Worm (Caenorhabditis elegans): ENCODE data around the gene K07F5.17.

The K07F5.17 gene

DNA sequence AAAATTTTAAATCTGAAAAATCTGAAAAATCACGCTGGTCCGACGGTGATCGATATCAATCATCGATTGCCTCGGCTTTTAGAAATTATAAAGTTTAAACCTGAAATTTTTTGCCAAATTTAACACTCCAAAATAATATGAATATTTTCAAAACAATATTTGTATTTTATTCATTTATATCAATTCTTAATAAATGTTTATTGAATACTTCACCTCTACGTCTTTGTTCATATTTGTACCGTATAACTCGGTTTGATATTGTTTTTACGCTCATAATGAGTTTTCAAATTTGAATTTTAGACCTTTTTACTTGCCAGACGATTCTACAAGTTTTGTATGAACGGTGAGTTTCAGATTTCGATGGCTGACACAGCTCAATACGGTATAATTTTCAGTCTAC lies 22.6 kb downstream of the K07F5.17 start, which contains the start of the genes K07F5.15 and K07F5.22:
Gene K07F5.15 (plus strand): TSS at position 301 of the 400 bp plus-strand sequence.
Gene K07F5.22 (plus strand): TSS at position 301 of the 400 bp plus-strand sequence.
- no peak for TF ChIP-seq fkh-10 (GFP tag; optimal IDR thresholded peaks at IDR 0.05)
- no peak for TF ChIP-seq elt-2 (tag; optimal IDR thresholded peaks at IDR 0.05)
- no peak for TF ChIP-seq nhr-67 (tag; optimal IDR thresholded peaks at IDR 0.05)
- no peak for TF ChIP-seq ztf-4 (tag; optimal IDR thresholded peaks at IDR 0.05)
- no peak for TF ChIP-seq hmg-11 (tag; optimal IDR thresholded peaks at IDR 0.05)
- no peak for TF ChIP-seq nhr-11 (tag; optimal IDR thresholded peaks at IDR 0.05)
- no peak for TF ChIP-seq lsy-12 (tag; optimal IDR thresholded peaks at IDR 0.05)
- TF ChIP-seq lin-39 (tag; optimal IDR thresholded peaks at IDR 0.05): no peak
- TF ChIP-seq skn-1 (tag; optimal IDR thresholded peaks at IDR 0.05): no peak
- TF ChIP-seq nfya-1 (tag; optimal IDR thresholded peaks at IDR 0.05; ENCODE audit: insufficient read depth): no peak
- no peak for TF ChIP-seq lin-15B (tag; optimal IDR thresholded peaks at IDR 0.05)
- TF ChIP-seq snpc-4 (tag; optimal IDR thresholded peaks at IDR 0.05): no peak
- no peak for TF ChIP-seq nhr-237 (tag; optimal IDR thresholded peaks at IDR 0.05)
- no peak for TF ChIP-seq daf-12 (tag; optimal IDR thresholded peaks at IDR 0.05)
- TF ChIP-seq mml-1 (tag; optimal IDR thresholded peaks at IDR 0.05): no peak
- TF ChIP-seq ceh-28 (tag; optimal IDR thresholded peaks at IDR 0.05): no peak

DNA sequence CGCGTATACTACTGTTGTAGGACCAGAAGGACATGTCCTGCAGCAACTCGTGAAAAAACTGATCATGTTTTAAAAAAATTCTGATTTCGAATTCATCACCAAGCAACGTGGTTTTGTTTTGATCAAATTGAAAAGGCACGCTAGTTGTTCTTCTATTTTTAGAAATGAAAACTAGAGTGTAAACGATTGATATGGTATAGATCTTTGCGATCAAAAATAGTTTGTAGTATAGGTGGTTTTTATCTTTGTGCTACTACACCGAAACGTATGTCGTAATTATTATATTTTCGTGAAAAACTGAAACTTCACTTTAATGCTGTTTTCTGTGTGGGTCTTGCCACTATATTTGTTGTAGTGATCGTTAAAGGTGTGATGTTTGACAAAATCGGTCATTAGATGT lies 24.7 kb downstream of the K07F5.17 start:
- TF ChIP-seq nhr-12 (tag; optimal IDR thresholded peaks at IDR 0.05): no peak
- TF ChIP-seq pqm-1 (tag; optimal IDR thresholded peaks at IDR 0.05): no peak
- no peak for TF ChIP-seq ceh-28 (tag; optimal IDR thresholded peaks at IDR 0.05)
- no peak for TF ChIP-seq nhr-25 (tag; optimal IDR thresholded peaks at IDR 0.05)
- no peak for TF ChIP-seq nhr-28 (tag; optimal IDR thresholded peaks at IDR 0.05)
- TF ChIP-seq aly-2 (tag; optimal IDR thresholded peaks at IDR 0.05): no peak
- no peak for TF ChIP-seq zag-1 (tag; optimal IDR thresholded peaks at IDR 0.05)
- no peak for TF ChIP-seq daf-12 (tag; optimal IDR thresholded peaks at IDR 0.05)
- no peak for TF ChIP-seq elt-2 (tag; optimal IDR thresholded peaks at IDR 0.05)
- no peak for TF ChIP-seq ceh-9 (tag; optimal IDR thresholded peaks at IDR 0.05)
- TF ChIP-seq jun-1 (tag; optimal IDR thresholded peaks at IDR 0.05): no peak
- TF ChIP-seq ztf-4 (tag; optimal IDR thresholded peaks at IDR 0.05): no peak
- TF ChIP-seq egl-27 (tag; optimal IDR thresholded peaks at IDR 0.05): no peak
- no peak for TF ChIP-seq R02D3.7 (tag; optimal IDR thresholded peaks at IDR 0.05)
- TF ChIP-seq hmg-11 (tag; optimal IDR thresholded peaks at IDR 0.05): no peak
- TF ChIP-seq fkh-10 (GFP tag; optimal IDR thresholded peaks at IDR 0.05): no peak
- TF ChIP-seq mdl-1 (tag; optimal IDR thresholded peaks at IDR 0.05): no peak

DNA sequence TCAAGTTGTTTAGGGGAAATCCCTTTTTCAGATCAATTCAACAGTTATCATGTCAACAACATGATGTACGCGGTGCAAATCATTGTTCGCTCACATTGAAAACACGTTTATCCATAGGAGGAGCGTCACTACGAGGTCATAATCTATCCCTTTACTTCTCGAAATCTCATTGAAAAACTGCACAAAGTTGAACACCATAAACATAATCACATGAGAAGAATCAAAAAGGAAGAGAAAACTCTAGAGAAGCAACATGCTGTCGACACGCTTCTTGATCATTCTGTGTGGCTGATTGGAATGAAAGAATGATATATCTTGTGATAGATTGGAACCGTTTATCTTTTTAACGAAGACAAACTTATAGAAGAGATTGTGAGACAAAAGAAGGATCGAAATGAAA lies 25.7 kb downstream of the K07F5.17 start:
- no peak for TF ChIP-seq elt-2 (tag; optimal IDR thresholded peaks at IDR 0.05)
- TF ChIP-seq tbx-2 (tag; optimal IDR thresholded peaks at IDR 0.05): peak; percentile 57
- peak; percentile 93 for TF ChIP-seq nhr-25 (tag; optimal IDR thresholded peaks at IDR 0.05)
- no peak for TF ChIP-seq R02D3.7 (tag; optimal IDR thresholded peaks at IDR 0.05)
- peak; percentile 99 for TF ChIP-seq nhr-43 (tag; optimal IDR thresholded peaks at IDR 0.05; ENCODE audit: poor library complexity, severe bottlenecking)
- peak; percentile 99 for TF ChIP-seq nhr-23 (tag; optimal IDR thresholded peaks at IDR 0.05)
- peak; percentile 48 for TF ChIP-seq ceh-28 (tag; optimal IDR thresholded peaks at IDR 0.05)
- TF ChIP-seq nhr-67 (tag; optimal IDR thresholded peaks at IDR 0.05): no peak
- TF ChIP-seq mml-1 (tag; optimal IDR thresholded peaks at IDR 0.05): no peak
- peak; percentile 30 for TF ChIP-seq lsy-12 (tag; optimal IDR thresholded peaks at IDR 0.05)
- no peak for TF ChIP-seq nhr-237 (tag; optimal IDR thresholded peaks at IDR 0.05)
- TF ChIP-seq elt-3 (tag; optimal IDR thresholded peaks at IDR 0.05): peak in 2 of 3 experiments; percentile 40 to 50
- peak; percentile 29 for TF ChIP-seq nfya-1 (tag; optimal IDR thresholded peaks at IDR 0.05; ENCODE audit: insufficient read depth)
- peak; percentile 77 for TF ChIP-seq ztf-4 (tag; optimal IDR thresholded peaks at IDR 0.05)
- TF ChIP-seq unc-62 (GFP tag; optimal IDR thresholded peaks at IDR 0.05): peak; percentile 3
- TF ChIP-seq mdl-1 (tag; optimal IDR thresholded peaks at IDR 0.05): peak; percentile 35
- no peak for TF ChIP-seq ztf-11 (tag; optimal IDR thresholded peaks at IDR 0.05)
- no peak for TF ChIP-seq ceh-82 (tag; optimal IDR thresholded peaks at IDR 0.05)
- TF ChIP-seq egl-27 (tag; optimal IDR thresholded peaks at IDR 0.05): no peak

- TF ChIP-seq ZK546.5 (tag; optimal IDR thresholded peaks at IDR 0.05) (no peak), pha-4 (tag; optimal IDR thresholded peaks at IDR 0.05) (peak; percentile 91)
Observed at ce11 chrIV:9869344-9869743, 27.2 kb downstream of the K07F5.17 start.
